Fruit fly (Drosophila melanogaster) whole organism: ENCODE measurements around the gene CG42693.

Experiments
- CG8478 ChIP-seq: fragments of >200 bp; optimal IDR thresholded peaks from 2 replicates; lab custom pipeline; 2018; ENCODE audit warnings: inconsistent platforms
- EcR ChIP-seq, 2 experiments: fragments of >200 bp; optimal IDR thresholded peaks; 2 replicates each; lab custom pipeline; 2017; ENCODE audit warnings: missing biosample characterization in 2 of 2, missing genetic modification characterization in 2 of 2, missing genetic modification reagents in 2 of 2
- pan ChIP-seq: fragments of >200 bp; optimal IDR thresholded peaks from 2 replicates; lab custom pipeline; 2017
- psq ChIP-seq: fragments of >200 bp; optimal IDR thresholded peaks from 2 replicates; lab custom pipeline; 2017
- usp ChIP-seq: fragments of >200 bp; optimal IDR thresholded peaks from 2 replicates; lab custom pipeline; 2017; ENCODE audit warnings: missing biosample characterization, missing genetic modification characterization, mixed read lengths

DNA sequence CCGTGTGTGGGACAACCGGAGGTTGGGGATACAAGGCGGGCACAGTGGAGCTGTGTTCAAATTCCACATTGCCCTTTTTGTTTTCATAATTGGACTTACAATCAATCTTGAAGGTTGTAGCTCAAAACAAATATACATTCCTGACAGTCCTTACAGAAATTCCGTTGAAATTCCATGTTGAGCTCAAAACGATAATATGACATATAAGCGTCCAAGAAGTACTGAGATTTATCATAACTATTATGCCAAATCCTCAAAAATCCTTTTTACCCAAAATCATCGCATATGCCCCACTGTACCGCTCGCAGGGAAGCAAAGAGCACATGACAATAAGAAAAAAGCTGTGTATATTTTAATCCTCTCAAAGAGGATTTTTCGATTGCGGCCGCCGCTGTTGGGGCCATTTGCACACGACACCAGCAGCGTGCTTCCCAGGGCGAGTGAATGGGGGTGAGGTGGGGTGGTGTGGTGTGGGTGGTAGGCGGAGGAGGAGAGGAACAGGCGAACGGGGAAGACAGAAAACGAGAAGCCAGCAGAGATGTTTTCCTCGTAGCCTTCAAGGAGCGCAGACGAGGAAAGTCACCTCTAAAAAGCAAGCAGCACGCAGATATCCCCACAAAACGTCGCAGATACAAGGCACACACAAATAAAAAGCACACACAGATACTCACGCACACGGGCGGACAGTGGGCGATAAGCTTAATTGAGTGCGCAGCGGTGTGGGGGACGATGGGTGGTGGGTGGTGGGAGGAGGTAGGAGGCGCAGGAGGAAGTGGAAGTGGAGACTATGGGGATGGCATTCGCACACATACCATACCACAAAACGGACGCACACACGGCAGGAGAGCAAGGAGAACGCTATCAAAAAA, 9.4 kb upstream of the CG42693 start:
- no peak for TF ChIP-seq psq (lab: Kevin White, UChicago)
- TF ChIP-seq usp (GFP tag; lab: Kevin White, UChicago), result no peak
- TF ChIP-seq CG8478 (lab: Kevin White, UChicago), result no peak
- TF ChIP-seq pan (lab: Kevin White, UChicago), result no peak
- TF ChIP-seq EcR (GFP tag; optimal IDR thresholded peaks at IDR 0.05; lab: Kevin White, UChicago), result no peak
